Fruit fly (Drosophila melanogaster): ENCODE data around the gene jp.
A peak's percentile ranks its signal among the peaks of the same experiment; 100 is the strongest.

Gene jp

DNA sequence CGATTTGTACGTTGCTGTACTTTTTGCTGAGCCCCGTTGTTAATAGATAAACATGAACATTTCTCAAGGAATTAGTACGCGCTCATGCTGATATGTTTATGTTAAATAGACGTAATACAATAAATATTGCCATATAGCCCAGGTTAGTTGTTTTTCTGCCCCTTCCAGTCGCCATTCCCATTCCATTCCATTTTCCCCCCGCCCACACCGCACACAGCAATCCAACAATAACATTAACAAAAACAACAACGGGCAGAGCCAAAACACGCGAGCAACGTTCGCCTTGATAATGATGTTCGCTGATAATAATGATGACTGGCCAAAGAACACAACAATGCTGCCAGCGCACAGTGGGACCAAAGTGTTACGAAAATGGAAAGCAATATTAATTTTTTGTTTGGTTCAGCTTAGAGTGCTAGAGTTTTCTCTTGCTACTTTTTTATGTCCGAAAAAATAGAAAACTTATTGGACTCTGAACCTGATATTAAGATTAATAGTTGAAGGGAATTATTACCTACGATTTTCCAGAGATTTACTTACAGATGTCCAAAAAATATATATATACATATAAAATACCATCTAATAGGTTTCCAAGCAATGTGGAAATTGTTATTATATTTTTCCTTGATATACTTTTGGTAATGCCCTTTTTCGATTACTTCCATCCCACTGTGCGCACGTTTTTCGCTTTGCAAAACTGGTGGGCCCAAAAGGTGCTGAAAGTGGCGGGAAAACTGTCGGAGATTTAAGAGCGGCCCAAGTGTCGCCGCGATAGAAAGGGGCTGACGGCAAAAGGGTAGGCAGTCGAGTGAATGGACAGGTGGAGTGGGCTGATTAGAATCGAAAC lies 3.3 kb upstream of the jp start (continued):
- TF ChIP-seq seq (GFP tag; IDR thresholded peaks at IDR 0.05) (peak; percentile 92), CG7839 (tag; optimal IDR thresholded peaks at IDR 0.05) (peak; percentile 98), CTCF (GFP tag; optimal IDR thresholded peaks at IDR 0.05) (peak; percentile 65), CG6683 (GFP tag; optimal IDR thresholded peaks at IDR 0.05) (peak; percentile 92), CG3281 (GFP tag; optimal IDR thresholded peaks at IDR 0.05) (peak; percentile 98), ac (GFP tag; optimal IDR thresholded peaks at IDR 0.05) (peak; percentile 87), lmd (GFP tag; IDR thresholded peaks at IDR 0.05) (peak; percentile 93), oc (tag; optimal IDR thresholded peaks at IDR 0.05) (peak; percentile 88), ATbp (GFP tag; optimal IDR thresholded peaks at IDR 0.05) (peak; percentile 93), NC2α (GFP tag; optimal IDR thresholded peaks at IDR 0.05) (peak; percentile 50), hb (GFP tag; IDR thresholded peaks at IDR 0.05; ENCODE audit: partially characterized antibody) (peak; percentile 49; the same call in 1 of the 3 replicates), PHDP (tag; optimal IDR thresholded peaks at IDR 0.05) (peak; percentile 96), Lhr (GFP tag; optimal IDR thresholded peaks at IDR 0.05) (peak; percentile 67), gcm (GFP tag; optimal IDR thresholded peaks at IDR 0.05) (peak; percentile 99), CG18476 (GFP tag; optimal IDR thresholded peaks at IDR 0.05) (peak; percentile 97), Hmr (GFP tag; optimal IDR thresholded peaks at IDR 0.05) (peak; percentile 98), salm (tag; optimal IDR thresholded peaks at IDR 0.05) (peak; percentile 93), Hr39 (optimal IDR thresholded peaks at IDR 0.05) (no peak), dpn (GFP tag; optimal IDR thresholded peaks at IDR 0.05) (peak; percentile 86 to 94), HLH4C (GFP tag; IDR thresholded peaks at IDR 0.05; ENCODE audit: partially characterized antibody) (no peak; the same call in 2 of the 3 replicates), rib (GFP tag; IDR thresholded peaks at IDR 0.05) (0 out of 2 replicates have a peak, but pooled peaks have one; percentile 78), dm (GFP tag; optimal IDR thresholded peaks at IDR 0.05) (peak; percentile 79), NC2β (GFP tag; optimal IDR thresholded peaks at IDR 0.05) (peak; percentile 52), sqz (GFP tag; optimal IDR thresholded peaks at IDR 0.05) (peak; percentile 95), CG9876 (GFP tag; optimal IDR thresholded peaks at IDR 0.05) (peak; percentile 66), jigr1 (GFP tag; IDR thresholded peaks at IDR 0.05) (peak; percentile 86; the same call in 2 of the 3 replicates), Trl (optimal IDR thresholded peaks at IDR 0.05) (no peak), Trl (GFP tag; optimal IDR thresholded peaks at IDR 0.05) (peak; percentile 81), Dp (GFP tag; optimal IDR thresholded peaks at IDR 0.05) (peak; percentile 27), CG15514 (GFP tag; optimal IDR thresholded peaks at IDR 0.05) (peak; percentile 90), CkIIα-i1 (GFP tag; IDR thresholded peaks at IDR 0.05) (peak; percentile 48; the same call in 1 of the 2 replicates), run (tag; optimal IDR thresholded peaks at IDR 0.05) (peak; percentile 94), CG14965 (GFP tag; optimal IDR thresholded peaks at IDR 0.05; ENCODE audit: borderline replicate concordance) (no peak), jing (GFP tag; optimal IDR thresholded peaks at IDR 0.05) (peak; percentile 81), caup (GFP tag; optimal IDR thresholded peaks at IDR 0.05; ENCODE audit: severe bottlenecking) (peak; percentile 97), knrl (GFP tag; IDR thresholded peaks at IDR 0.05; ENCODE audit: partially characterized antibody) (0 out of 3 replicates have a peak, but pooled peaks have one; percentile 46), tll (GFP tag; optimal IDR thresholded peaks at IDR 0.05) (peak in 1 of 2 experiments; percentile 76), inv (GFP tag; IDR thresholded peaks at IDR 0.05; ENCODE audit: partially characterized antibody) (peak; percentile 47), gt (GFP tag; IDR thresholded peaks at IDR 0.05) (peak; percentile 38), Bdp1 (GFP tag; optimal IDR thresholded peaks at IDR 0.05) (peak; percentile 78), sd (tag; optimal IDR thresholded peaks at IDR 0.05) (peak; percentile 86), CG16863 (GFP tag; optimal IDR thresholded peaks at IDR 0.05) (peak; percentile 83), CG3407 (GFP tag; optimal IDR thresholded peaks at IDR 0.05) (peak; percentile 88), grn (GFP tag; optimal IDR thresholded peaks at IDR 0.05) (peak; percentile 64), CG7745 (tag; optimal IDR thresholded peaks at IDR 0.05) (no peak), mirr (GFP tag; optimal IDR thresholded peaks at IDR 0.05) (peak; percentile 64), NfI (GFP tag; optimal IDR thresholded peaks at IDR 0.05) (peak; percentile 96), CG17568 (GFP tag; optimal IDR thresholded peaks at IDR 0.05) (peak; percentile 92)

Data from whole organism, embryonic.